Worm (Caenorhabditis elegans): ENCODE results near the gene rnst-2.

DNA sequence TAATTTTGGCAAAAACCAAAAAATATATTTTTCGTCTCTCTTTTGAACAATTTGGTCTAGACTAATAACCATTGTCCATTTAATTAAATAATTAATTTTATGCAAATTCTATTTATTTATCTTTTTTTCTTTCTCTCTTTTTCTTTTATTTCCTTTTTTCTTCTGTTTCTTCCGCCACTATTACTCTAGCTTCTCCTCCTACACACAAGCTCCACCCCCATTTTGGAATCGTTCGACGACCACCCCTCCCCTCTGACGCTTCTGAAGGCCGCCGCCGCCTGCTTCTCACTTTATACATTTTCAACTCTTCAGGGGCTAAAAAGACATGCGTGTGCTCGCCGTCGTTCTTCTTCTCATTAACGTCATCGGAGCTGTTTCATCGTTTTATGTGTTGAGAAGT lies 13.6 kb downstream of the rnst-2 start, which contains the start of gene K10C9.1:
- TF ChIP-seq ceh-16 (tag; optimal IDR thresholded peaks at IDR 0.05), result no peak
- TF ChIP-seq egl-27 (tag; optimal IDR thresholded peaks at IDR 0.05), result no peak
- no peak for TF ChIP-seq sea-2 (GFP tag; optimal IDR thresholded peaks at IDR 0.05)
- TF ChIP-seq ztf-11 (tag; optimal IDR thresholded peaks at IDR 0.05), result no peak
- no peak for TF ChIP-seq ceh-82 (tag; optimal IDR thresholded peaks at IDR 0.05)
- TF ChIP-seq snpc-4 (tag; optimal IDR thresholded peaks at IDR 0.05), result no peak
